Worm (Caenorhabditis elegans) whole organism, L3 larva: ENCODE measurements around the gene mrg-1.
A peak's percentile ranks its signal among the peaks of the same experiment; 100 is the strongest.

Experiments used
- R02D3.7 ChIP-seq: fragments of 150-350 bp; optimal IDR thresholded peaks from 2 replicates; lab custom pipeline; 2014; ENCODE audit warnings: missing biosample characterization, missing genetic modification characterization
- ZK546.5 ChIP-seq: sonication (generic microtip); optimal IDR thresholded peaks from 2 replicates; lab custom pipeline; 2017; ENCODE audit warnings: missing biosample characterization, missing genetic modification characterization
- aly-2 ChIP-seq: fragments of 150-350 bp; optimal IDR thresholded peaks from 2 replicates; lab custom pipeline; 2014; ENCODE audit warnings: missing biosample characterization, missing genetic modification characterization
- ama-1 ChIP-seq: fragments of 150-350 bp; optimal IDR thresholded peaks from 2 replicates; lab custom pipeline; 2018
- ceh-16 ChIP-seq: sonication (generic microtip); optimal IDR thresholded peaks from 2 replicates; lab custom pipeline; 2017; ENCODE audit warnings: missing biosample characterization, missing genetic modification characterization
- ceh-28 ChIP-seq: fragments of 150-350 bp; optimal IDR thresholded peaks from 2 replicates; lab custom pipeline; 2014; ENCODE audit warnings: missing biosample characterization, missing genetic modification reagents, missing genetic modification characterization
- ceh-82 ChIP-seq: fragments of 150-350 bp; optimal IDR thresholded peaks from 2 replicates; lab custom pipeline; 2014; ENCODE audit warnings: missing biosample characterization, missing genetic modification characterization
- ceh-9 ChIP-seq: sonication (generic microtip); optimal IDR thresholded peaks from 2 replicates; lab custom pipeline; 2018; ENCODE audit warnings: missing biosample characterization, missing genetic modification characterization
- daf-12 ChIP-seq: fragments of 150-350 bp; optimal IDR thresholded peaks from 2 replicates; lab custom pipeline; 2014; ENCODE audit warnings: missing biosample characterization, missing genetic modification reagents, missing genetic modification characterization
- egl-27 ChIP-seq: sonication (generic microtip); optimal IDR thresholded peaks from 4 replicates; lab custom pipeline; 2017; ENCODE audit warnings: missing biosample characterization, missing genetic modification reagents, missing genetic modification characterization
- egl-5 ChIP-seq: fragments of 150-350 bp; optimal IDR thresholded peaks from 2 replicates; lab custom pipeline; 2017; ENCODE audit warnings: missing biosample characterization, missing genetic modification reagents, missing genetic modification characterization, inconsistent platforms
- elt-2 ChIP-seq: sonication (generic microtip); optimal IDR thresholded peaks from 2 replicates; lab custom pipeline; 2016; ENCODE audit warnings: missing genetic modification reagents, mild to moderate bottlenecking, missing genetic modification characterization, missing compliant biosample characterization
- elt-3 ChIP-seq, 3 experiments: fragments of 150-350 bp in 1 of 3; sonication (generic microtip) in 2 of 3; optimal IDR thresholded peaks; 2 replicates in 2 of 3; 4 replicates in 1 of 3; lab custom pipeline; 2014 to 2017; ENCODE audit warnings: missing biosample characterization in 3 of 3, missing genetic modification characterization in 3 of 3
- fkh-10 ChIP-seq: sonication (generic microtip); optimal IDR thresholded peaks from 2 replicates; lab custom pipeline; 2017; ENCODE audit warnings: missing biosample characterization, missing genetic modification reagents, missing genetic modification characterization
- fkh-2 ChIP-seq: fragments of 150-350 bp; optimal IDR thresholded peaks from 2 replicates; lab custom pipeline; 2014; ENCODE audit warnings: missing biosample characterization, missing genetic modification reagents, missing genetic modification characterization
- lin-15B ChIP-seq: fragments of 150-350 bp; optimal IDR thresholded peaks from 2 replicates; lab custom pipeline; 2014; ENCODE audit warnings: missing biosample characterization, missing genetic modification characterization
- lsy-12 ChIP-seq: sonication (generic microtip); optimal IDR thresholded peaks from 2 replicates; lab custom pipeline; 2016; ENCODE audit warnings: mild to moderate bottlenecking, missing genetic modification characterization, missing compliant biosample characterization
- mml-1 ChIP-seq: fragments of 150-350 bp; sonication (generic microtip); optimal IDR thresholded peaks from 3 replicates; lab custom pipeline; 2014; ENCODE audit warnings: missing biosample characterization, missing genetic modification characterization
- nfya-1 ChIP-seq: sonication (generic microtip); optimal IDR thresholded peaks from 2 replicates; lab custom pipeline; 2017; ENCODE audit warnings: missing genetic modification characterization, mild to moderate bottlenecking, missing compliant biosample characterization, antibody characterized with exemption, moderate library complexity; ENCODE audit not compliant: insufficient read depth
- nhr-23 ChIP-seq: fragments of 150-350 bp; optimal IDR thresholded peaks from 2 replicates; lab custom pipeline; 2014; ENCODE audit warnings: missing biosample characterization, missing genetic modification reagents, missing genetic modification characterization
- nhr-237 ChIP-seq: fragments of 150-350 bp; optimal IDR thresholded peaks from 2 replicates; lab custom pipeline; 2014; ENCODE audit warnings: missing biosample characterization, missing genetic modification characterization
- nhr-25 ChIP-seq: sonication (generic microtip); optimal IDR thresholded peaks from 2 replicates; lab custom pipeline; 2017; ENCODE audit warnings: missing biosample characterization, missing genetic modification characterization
- nhr-28 ChIP-seq: fragments of 150-350 bp; optimal IDR thresholded peaks from 2 replicates; lab custom pipeline; 2014; ENCODE audit warnings: missing biosample characterization, missing genetic modification characterization
- nhr-43 ChIP-seq: sonication (generic microtip); optimal IDR thresholded peaks from 2 replicates; lab custom pipeline; 2016; ENCODE audit warnings: mild to moderate bottlenecking, missing genetic modification characterization, missing compliant biosample characterization; ENCODE audit not compliant: poor library complexity, severe bottlenecking
- nhr-67 ChIP-seq: fragments of 150-350 bp; optimal IDR thresholded peaks from 2 replicates; lab custom pipeline; 2014; ENCODE audit warnings: missing biosample characterization, missing genetic modification characterization
- nhr-76 ChIP-seq: fragments of 150-350 bp; sonication (generic microtip); optimal IDR thresholded peaks from 5 replicates; lab custom pipeline; 2014; ENCODE audit warnings: missing biosample characterization, missing genetic modification characterization
- nhr-77 ChIP-seq: fragments of 150-350 bp; optimal IDR thresholded peaks from 2 replicates; lab custom pipeline; 2014; ENCODE audit warnings: missing biosample characterization, missing genetic modification characterization
- pqm-1 ChIP-seq: fragments of 150-350 bp; optimal IDR thresholded peaks from 2 replicates; lab custom pipeline; 2017; ENCODE audit warnings: missing biosample characterization, missing genetic modification characterization, inconsistent platforms
- sea-2 ChIP-seq: fragments of 150-350 bp; sonication (generic microtip); optimal IDR thresholded peaks from 4 replicates; lab custom pipeline; 2014; ENCODE audit warnings: missing biosample characterization, missing genetic modification reagents, missing genetic modification characterization
- snpc-4 ChIP-seq: fragments of 150-350 bp; optimal IDR thresholded peaks from 2 replicates; lab custom pipeline; 2014; ENCODE audit warnings: missing biosample characterization, missing genetic modification characterization
- tbx-2 ChIP-seq: sonication (generic microtip); optimal IDR thresholded peaks from 2 replicates; lab custom pipeline; 2016; ENCODE audit warnings: mild to moderate bottlenecking, missing genetic modification characterization, missing compliant biosample characterization
- unc-62 ChIP-seq: fragments of 150-350 bp; sonication (generic microtip); optimal IDR thresholded peaks from 4 replicates; lab custom pipeline; 2014; ENCODE audit warnings: missing biosample characterization, missing genetic modification reagents, missing genetic modification characterization
- zag-1 ChIP-seq: fragments of 150-350 bp; optimal IDR thresholded peaks from 2 replicates; lab custom pipeline; 2014; ENCODE audit warnings: missing biosample characterization, missing genetic modification characterization
- ztf-4 ChIP-seq: fragments of 150-350 bp; optimal IDR thresholded peaks from 2 replicates; lab custom pipeline; 2014; ENCODE audit warnings: missing biosample characterization, missing genetic modification characterization

The mrg-1 gene

DNA sequence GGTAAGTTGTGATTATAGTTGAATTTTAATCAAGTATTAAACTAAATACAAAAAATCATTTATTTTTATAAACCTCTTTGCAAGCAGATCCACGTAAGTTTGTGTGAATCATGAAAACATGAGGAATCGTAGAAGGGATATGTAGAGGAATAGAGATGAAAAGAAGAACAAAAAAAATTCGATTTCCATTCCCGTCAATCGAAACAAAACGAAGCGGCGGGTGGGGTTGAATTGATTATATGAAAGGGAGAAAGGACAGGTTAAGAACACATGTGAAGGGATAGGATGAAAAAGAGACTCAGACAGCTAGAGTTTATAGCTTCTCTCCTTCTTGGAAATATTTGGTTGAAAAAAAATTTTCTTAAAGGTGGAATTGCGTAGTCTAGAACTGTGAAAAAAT lies 14.3 kb downstream of the mrg-1 start:
- TF ChIP-seq nhr-25 (peak; percentile 28), ceh-9 (tag; lab: Kevin White, UChicago) (no peak), ama-1 (no peak), egl-5 (tag; lab: Kevin White, UChicago) (no peak), fkh-2 (tag; lab: Kevin White, UChicago) (no peak), ceh-28 (no peak)

- no peak for TF ChIP-seq ceh-16 (tag; lab: Kevin White, UChicago)
- no peak for TF ChIP-seq nhr-23 (tag; lab: Kevin White, UChicago)
- no peak for TF ChIP-seq ceh-9 (tag; lab: Kevin White, UChicago)
- TF ChIP-seq daf-12 = no peak
- no peak for TF ChIP-seq elt-3 (tag; optimal IDR thresholded peaks at IDR 0.05; lab: Kevin White, UChicago)
- TF ChIP-seq nhr-67 = no peak
- no peak for TF ChIP-seq nhr-43
Observed at ce11 chrIII:12856628-12857027, 17.8 kb downstream of the mrg-1 start, which contains the start of gene Y37D8A.26. Y37D8A.26 (minus strand) TSS chrIII:12856728.

DNA sequence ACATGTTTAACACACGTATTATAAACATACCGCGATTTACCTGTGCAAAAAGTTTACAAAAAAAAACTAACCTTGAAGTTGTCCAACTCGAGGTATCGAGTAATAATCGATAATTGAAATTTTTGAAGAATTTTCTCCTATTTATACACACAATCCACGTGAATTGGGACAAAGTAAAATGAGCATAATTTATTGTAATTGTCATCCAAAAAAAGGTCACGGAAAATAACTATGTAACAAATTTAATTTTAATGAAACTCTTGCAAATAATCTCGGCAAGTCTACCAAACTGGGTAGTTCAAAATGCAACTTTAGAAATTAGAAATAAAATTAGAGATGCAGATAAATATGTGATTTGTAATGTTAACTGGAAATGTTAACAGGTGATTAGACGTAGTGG lies 19.1 kb downstream of the mrg-1 start, which contains the start of gene Y37D8A.5:
Y37D8A.5 (minus strand) TSS at position 101 of the 400 bp plus-strand sequence.
- TF ChIP-seq nfya-1 (tag; lab: Kevin White, UChicago) = no peak
- no peak for TF ChIP-seq nhr-23 (tag; lab: Kevin White, UChicago)
- peak; percentile 23 for TF ChIP-seq ceh-28

DNA sequence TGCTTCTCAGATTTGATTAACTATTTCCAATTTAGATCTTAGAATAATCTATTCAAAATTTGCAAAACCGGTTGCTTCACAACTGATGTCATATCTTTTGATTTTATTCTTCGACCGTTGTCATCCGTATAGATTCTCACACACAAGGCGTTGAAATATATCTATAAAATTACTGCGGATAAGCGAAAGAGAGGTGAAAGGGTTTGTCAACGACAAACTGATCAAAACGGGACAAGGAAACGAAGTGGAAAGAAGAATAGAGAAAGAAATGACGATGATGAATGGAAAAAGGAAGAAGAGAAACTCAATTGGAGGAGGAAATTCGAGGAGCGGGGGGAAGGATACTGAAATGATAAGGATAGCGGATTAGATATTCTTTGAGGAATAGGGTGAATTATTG lies 23.4 kb downstream of the mrg-1 start:
- TF ChIP-seq ama-1 (no peak), nhr-23 (tag; lab: Kevin White, UChicago) (no peak), nhr-237 (tag; lab: Kevin White, UChicago) (no peak), lsy-12 (no peak), nhr-77 (no peak), elt-3 (tag; optimal IDR thresholded peaks at IDR 0.05; lab: Kevin White, UChicago) (peak in 2 of 3 experiments; percentile 31 to 39), R02D3.7 (tag; lab: Kevin White, UChicago) (no peak), ceh-28 (peak; percentile 53)
- TF ChIP-seq, all 47 proteins: peak for 2

ce11 chrIII:12849691-12850090 lies 24.8 kb downstream of the mrg-1 start:
- TF ChIP-seq elt-2 (tag; lab: Kevin White, UChicago) (peak; percentile 37), ama-1 (no peak), pqm-1 (tag; lab: Kevin White, UChicago) (peak; percentile 37)
- TF ChIP-seq, all 47 proteins: peak for 2

- TF ChIP-seq unc-62 (GFP tag; lab: Kevin White, UChicago) (peak; percentile 59), lsy-12 (no peak), ceh-28 (peak; percentile 20), elt-2 (tag; lab: Kevin White, UChicago) (no peak), nhr-76 (no peak), tbx-2 (tag; lab: Kevin White, UChicago) (no peak), lin-15B (tag; lab: Kevin White, UChicago) (peak; percentile 20), ztf-4 (tag; lab: Kevin White, UChicago) (no peak), fkh-10 (no peak), nfya-1 (tag; lab: Kevin White, UChicago) (no peak), zag-1 (tag; lab: Kevin White, UChicago) (no peak), fkh-2 (tag; lab: Kevin White, UChicago) (no peak), aly-2 (tag; lab: Kevin White, UChicago) (no peak), nhr-28 (tag; lab: Kevin White, UChicago) (no peak), egl-27 (tag; lab: Kevin White, UChicago) (no peak), nhr-23 (tag; lab: Kevin White, UChicago) (peak; percentile 94), mml-1 (no peak), sea-2 (GFP tag; lab: Kevin White, UChicago) (no peak), snpc-4 (tag; lab: Kevin White, UChicago) (no peak), nhr-25 (peak; percentile 83), elt-3 (tag; optimal IDR thresholded peaks at IDR 0.05; lab: Kevin White, UChicago) (peak; percentile 49 to 95 (median 82)), ama-1 (no peak), ceh-82 (tag; lab: Kevin White, UChicago) (no peak), nhr-67 (no peak), daf-12 (peak; percentile 43), R02D3.7 (tag; lab: Kevin White, UChicago) (peak; percentile 21), ZK546.5 (tag; lab: Kevin White, UChicago) (no peak), nhr-43 (peak; percentile 86)
Observed at ce11 chrIII:12848981-12849589, 25.4 kb downstream of the mrg-1 start.
